Worm (Caenorhabditis elegans) whole organism, L1 larva: Measurements from ENCODE around the gene jkk-1.

Experiments
- C04F5.9 ChIP-seq: sonication (generic microtip); optimal IDR thresholded peaks from 2 replicates; lab custom pipeline; 2016; ENCODE audit warnings: missing genetic modification characterization, missing compliant biosample characterization
- C16A3.4 ChIP-seq: fragments of 150-350 bp; optimal IDR thresholded peaks from 2 replicates; lab custom pipeline; 2014; ENCODE audit warnings: missing biosample characterization, missing genetic modification characterization
- Y116A8C.19 ChIP-seq: sonication (generic microtip); optimal IDR thresholded peaks from 2 replicates; lab custom pipeline; 2016; ENCODE audit warnings: missing compliant biosample characterization, missing genetic modification characterization, borderline replicate concordance
- alr-1 ChIP-seq: fragments of 200-800 bp; sonication (Bioruptor generic); optimal IDR thresholded peaks from 2 replicates; lab custom pipeline; 2018; ENCODE audit warnings: borderline replicate concordance, mild to moderate bottlenecking, missing genetic modification characterization, missing compliant biosample characterization
- ceh-8 ChIP-seq: fragments of 200-800 bp; sonication (Bioruptor generic); optimal IDR thresholded peaks from 2 replicates; lab custom pipeline; 2018; ENCODE audit warnings: mild to moderate bottlenecking, missing genetic modification characterization, moderate library complexity, missing compliant biosample characterization
- ceh-88 ChIP-seq: fragments of 200-800 bp; sonication (Bioruptor generic); IDR thresholded peaks from 2 replicates; pipeline ENCODE4 v1.3.6; 2022; ENCODE audit warnings: missing genetic modification characterization, missing compliant biosample characterization
- ces-1 ChIP-seq: fragments of 150-350 bp; optimal IDR thresholded peaks from 2 replicates; lab custom pipeline; 2014; ENCODE audit warnings: missing biosample characterization, missing genetic modification reagents, missing genetic modification characterization
- dsc-1 ChIP-seq: sonication (generic microtip); optimal IDR thresholded peaks from 2 replicates; lab custom pipeline; 2016; ENCODE audit warnings: mild to moderate bottlenecking, missing genetic modification characterization, missing compliant biosample characterization
- efl-1 ChIP-seq, 4 experiments: fragments of 150-350 bp; optimal IDR thresholded peaks in 3 of 4; peaks in 1 of 4; 1 replicate in 1 of 4; 2 replicates in 3 of 4; lab custom pipeline; 2014; ENCODE audit warnings: missing biosample characterization in 2 of 4, missing genetic modification characterization in 2 of 4, missing genetic modification reagents in 2 of 4
- efl-3 ChIP-seq: fragments of 200-800 bp; sonication (Bioruptor generic); optimal IDR thresholded peaks from 2 replicates; lab custom pipeline; 2018; ENCODE audit warnings: mild to moderate bottlenecking, missing genetic modification characterization, missing compliant biosample characterization
- egl-13 ChIP-seq: sonication (generic microtip); optimal IDR thresholded peaks from 2 replicates; lab custom pipeline; 2016; ENCODE audit warnings: missing genotype, missing genetic modification reagents, missing genetic modification characterization, missing compliant biosample characterization
- elt-2 ChIP-seq: sonication (generic microtip); optimal IDR thresholded peaks from 2 replicates; lab custom pipeline; 2016; ENCODE audit warnings: missing genetic modification characterization, mild to moderate bottlenecking, inconsistent platforms, missing compliant biosample characterization, missing genetic modification reagents
- elt-3 ChIP-seq, 6 experiments: fragments of 150-350 bp in 1 of 6; sonication (generic microtip); optimal IDR thresholded peaks; 2 replicates each; lab custom pipeline; 2017 to 2018; ENCODE audit warnings: missing biosample characterization in 6 of 6, missing genetic modification characterization in 6 of 6, inconsistent platforms in 1 of 6
- fkh-10 ChIP-seq: sonication (generic microtip); optimal IDR thresholded peaks from 2 replicates; lab custom pipeline; 2017; ENCODE audit warnings: missing biosample characterization, missing genetic modification reagents, missing genetic modification characterization
- fkh-8 ChIP-seq: sonication (generic microtip); optimal IDR thresholded peaks from 2 replicates; lab custom pipeline; 2016; ENCODE audit warnings: mild to moderate bottlenecking, missing genetic modification characterization, missing compliant biosample characterization
- grh-1 ChIP-seq: fragments of 200-800 bp; sonication (Bioruptor generic); IDR thresholded peaks from 2 replicates; pipeline ENCODE4 v1.3.6; 2022; ENCODE audit warnings: missing genetic modification reagents, missing genetic modification characterization, missing compliant biosample characterization
- hlh-4 ChIP-seq: sonication (generic microtip); optimal IDR thresholded peaks from 2 replicates; lab custom pipeline; 2016; ENCODE audit warnings: mild to moderate bottlenecking, missing genetic modification characterization, missing compliant biosample characterization
- irx-1 ChIP-seq: sonication (generic microtip); optimal IDR thresholded peaks from 2 replicates; lab custom pipeline; 2016; ENCODE audit warnings: missing genetic modification characterization, missing compliant biosample characterization
- isw-1 ChIP-seq: fragments of 200-800 bp; sonication (Bioruptor generic); IDR thresholded peaks from 2 replicates; pipeline ENCODE4 v1.3.6; 2022; ENCODE audit warnings: missing genetic modification characterization, missing compliant biosample characterization
- jun-1 ChIP-seq: fragments of 150-350 bp; optimal IDR thresholded peaks from 2 replicates; lab custom pipeline; 2014; ENCODE audit warnings: missing biosample characterization, missing genetic modification reagents, missing genetic modification characterization
- lin-13 ChIP-seq: fragments of 150-350 bp; optimal IDR thresholded peaks from 2 replicates; lab custom pipeline; 2014; ENCODE audit warnings: missing biosample characterization, missing genetic modification reagents, missing genetic modification characterization
- lin-14 ChIP-seq: fragments of 200-800 bp; sonication (Bioruptor generic); optimal IDR thresholded peaks from 2 replicates; lab custom pipeline; 2018; ENCODE audit warnings: mild to moderate bottlenecking, missing genetic modification characterization, moderate library complexity, missing compliant biosample characterization
- lin-15B ChIP-seq: fragments of 150-350 bp; sonication (generic microtip); optimal IDR thresholded peaks from 3 replicates; lab custom pipeline; 2014; ENCODE audit warnings: missing biosample characterization, missing genetic modification characterization
- lin-35 ChIP-seq, 2 experiments: fragments of 150-350 bp; optimal IDR thresholded peaks; 2 replicates each; lab custom pipeline; 2014; ENCODE audit warnings: missing biosample characterization in 2 of 2, missing genetic modification characterization in 2 of 2, missing genetic modification reagents in 2 of 2
- lir-3 ChIP-seq: sonication (generic microtip); optimal IDR thresholded peaks from 2 replicates; lab custom pipeline; 2016; ENCODE audit warnings: mild to moderate bottlenecking, missing genetic modification characterization, moderate library complexity, missing compliant biosample characterization; ENCODE audit not compliant: poor library complexity
- lsy-2 ChIP-seq, 2 experiments: fragments of 150-350 bp; optimal IDR thresholded peaks; 2 replicates each; lab custom pipeline; 2014; ENCODE audit warnings: missing biosample characterization in 2 of 2, missing genetic modification characterization in 2 of 2
- mab-9 ChIP-seq: fragments of 200-800 bp; sonication (Bioruptor generic); IDR thresholded peaks from 2 replicates; pipeline ENCODE4 v1.3.6; 2022; ENCODE audit warnings: missing genetic modification reagents, missing genetic modification characterization, missing compliant biosample characterization
- mdl-1 ChIP-seq, 2 experiments: fragments of 150-350 bp; optimal IDR thresholded peaks; 2 replicates each; lab custom pipeline; 2014 to 2017; ENCODE audit warnings: missing biosample characterization in 2 of 2, missing genetic modification characterization in 2 of 2, inconsistent platforms in 1 of 2
- mep-1 ChIP-seq: fragments of 150-350 bp; optimal IDR thresholded peaks from 2 replicates; lab custom pipeline; 2014; ENCODE audit warnings: missing biosample characterization, missing genetic modification characterization
- nhr-11 ChIP-seq: fragments of 150-350 bp; optimal IDR thresholded peaks from 2 replicates; lab custom pipeline; 2014; ENCODE audit warnings: missing biosample characterization, missing genetic modification characterization
- nhr-19 ChIP-seq: fragments of 200-800 bp; sonication (Bioruptor generic); conservative IDR thresholded peaks from 2 replicates; pipeline ENCODE4 v1.3.6; 2022; ENCODE audit warnings: missing genetic modification characterization, missing compliant biosample characterization
- nhr-20 ChIP-seq: sonication (generic microtip); optimal IDR thresholded peaks from 2 replicates; lab custom pipeline; 2016; ENCODE audit warnings: mild to moderate bottlenecking, missing genetic modification characterization, missing compliant biosample characterization
- nhr-237 ChIP-seq: fragments of 150-350 bp; optimal IDR thresholded peaks from 2 replicates; lab custom pipeline; 2014; ENCODE audit warnings: missing biosample characterization, missing genetic modification characterization
- nhr-76 ChIP-seq: sonication (generic microtip); optimal IDR thresholded peaks from 2 replicates; lab custom pipeline; 2017; ENCODE audit warnings: missing biosample characterization, missing genetic modification characterization
- nhr-77 ChIP-seq: fragments of 150-350 bp; optimal IDR thresholded peaks from 2 replicates; lab custom pipeline; 2014; ENCODE audit warnings: missing biosample characterization, missing genetic modification characterization
- nhr-85 ChIP-seq: sonication (generic microtip); peaks from one replicate; lab custom pipeline; 2016; ENCODE audit warnings: missing genetic modification characterization, inconsistent platforms, missing compliant biosample characterization
- nhr-90 ChIP-seq: sonication (generic microtip); optimal IDR thresholded peaks from 2 replicates; lab custom pipeline; 2016; ENCODE audit warnings: mild to moderate bottlenecking, missing genetic modification characterization, missing compliant biosample characterization; ENCODE audit not compliant: poor library complexity
- pag-3 ChIP-seq: sonication (generic microtip); optimal IDR thresholded peaks from 2 replicates; lab custom pipeline; 2017; ENCODE audit warnings: missing genetic modification characterization, mild to moderate bottlenecking, missing compliant biosample characterization, antibody characterized with exemption, borderline replicate concordance; ENCODE audit not compliant: insufficient read depth
- pqm-1 ChIP-seq: sonication (generic microtip); optimal IDR thresholded peaks from 3 replicates; lab custom pipeline; 2017; ENCODE audit warnings: missing biosample characterization, missing genetic modification characterization
- snpc-4 ChIP-seq: fragments of 150-350 bp; optimal IDR thresholded peaks from 2 replicates; lab custom pipeline; 2014; ENCODE audit warnings: missing biosample characterization, missing genetic modification characterization
- snu-23 ChIP-seq: sonication (generic microtip); optimal IDR thresholded peaks from 2 replicates; lab custom pipeline; 2016; ENCODE audit warnings: missing genetic modification characterization, missing compliant biosample characterization
- sptf-1 ChIP-seq: fragments of 150-350 bp; optimal IDR thresholded peaks from 2 replicates; lab custom pipeline; 2014; ENCODE audit warnings: missing biosample characterization, missing genetic modification characterization
- sup-37 ChIP-seq: fragments of 200-800 bp; sonication (Bioruptor generic); optimal IDR thresholded peaks from 2 replicates; lab custom pipeline; 2018; ENCODE audit warnings: mild to moderate bottlenecking, missing genetic modification characterization, missing compliant biosample characterization
- swsn-7 ChIP-seq: sonication (generic microtip); optimal IDR thresholded peaks from 2 replicates; lab custom pipeline; 2016; ENCODE audit warnings: missing genetic modification characterization, missing compliant biosample characterization
- xbp-1 ChIP-seq: sonication (generic microtip); optimal IDR thresholded peaks from 2 replicates; lab custom pipeline; 2016; ENCODE audit warnings: missing genetic modification characterization, missing compliant biosample characterization
- zip-4 ChIP-seq: fragments of 200-800 bp; sonication (Bioruptor generic); optimal IDR thresholded peaks from 2 replicates; lab custom pipeline; 2018; ENCODE audit warnings: mild to moderate bottlenecking, missing genetic modification characterization, moderate library complexity, missing compliant biosample characterization
- ztf-4 ChIP-seq: fragments of 150-350 bp; optimal IDR thresholded peaks from 2 replicates; lab custom pipeline; 2014; ENCODE audit warnings: missing biosample characterization, missing genetic modification characterization

Gene jkk-1

ce11 chrX:5400524-5400923 is 32.3 kb downstream of the jkk-1 start, which contains the start of gene scav-1:
Gene scav-1 (minus strand): TSS chrX:5400584.
- TF ChIP-seq elt-2 (tag; lab: Kevin White, UChicago) (peak; percentile 34), efl-1 (optimal IDR thresholded peaks at IDR 0.05; lab: Kevin White, UChicago) (no peak), efl-1 (GFP tag; optimal IDR thresholded peaks at IDR 0.05 in 1 of 2; lab: Kevin White, UChicago) (no peak), pag-3 (tag; lab: Kevin White, UChicago) (no peak), nhr-76 (tag; lab: Kevin White, UChicago) (no peak)

DNA sequence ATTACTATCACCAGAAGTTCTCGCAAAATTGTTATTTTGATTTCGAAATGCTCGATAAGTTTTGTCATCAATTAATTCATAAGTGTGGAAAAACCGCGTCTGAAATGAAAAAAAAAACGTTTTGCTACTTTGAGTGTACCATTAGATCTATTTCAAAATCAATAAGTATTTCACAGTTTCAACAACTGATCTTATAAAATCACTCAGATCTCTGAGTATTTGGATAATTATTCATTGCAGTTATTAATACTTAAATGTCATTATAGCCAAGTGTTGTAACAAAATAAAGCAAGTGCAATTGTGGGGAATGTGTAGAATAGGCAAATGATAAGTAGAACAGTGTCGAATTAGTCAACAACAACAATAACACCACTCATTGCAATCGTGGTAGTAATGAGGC is 38.1 kb downstream of the jkk-1 start, which contains the start of gene C03F11.4:
C03F11.4 (minus strand) TSS at position 101 of the 400 bp plus-strand sequence.
- TF ChIP-seq ceh-88 (GFP tag; lab: Robert Waterston, UW) (no peak), elt-2 (tag; lab: Kevin White, UChicago) (no peak)

DNA sequence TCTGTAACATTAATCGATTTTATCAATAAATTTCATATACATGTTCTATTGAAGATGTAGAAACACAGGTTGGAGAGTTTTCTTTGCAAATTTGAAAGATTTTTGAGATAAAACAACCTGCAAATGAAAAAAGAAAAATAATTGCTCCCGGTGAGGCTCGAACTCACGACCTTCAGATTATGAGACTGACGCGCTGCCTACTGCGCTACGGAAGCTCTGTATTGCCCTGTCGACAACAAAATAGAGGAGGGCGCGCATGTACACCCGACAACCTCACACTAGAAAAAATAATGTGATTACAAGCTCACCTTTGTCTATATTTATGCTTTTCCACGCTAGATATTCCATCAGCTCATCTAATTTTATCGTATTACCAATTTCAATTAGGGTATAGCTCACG is 39.0 kb downstream of the jkk-1 start:
- TF ChIP-seq lsy-2 (tag; optimal IDR thresholded peaks at IDR 0.05; lab: Kevin White, UChicago): no peak
- no peak for TF ChIP-seq fkh-8 (tag; lab: Kevin White, UChicago)
- no peak for TF ChIP-seq ces-1 (GFP tag; lab: Kevin White, UChicago)
- no peak for TF ChIP-seq sup-37 (GFP tag; lab: Kevin White, UChicago)
- TF ChIP-seq fkh-10 (GFP tag; lab: Kevin White, UChicago): no peak
- TF ChIP-seq nhr-77 (tag; lab: Kevin White, UChicago): no peak
- no peak for TF ChIP-seq lin-14 (GFP tag; lab: Kevin White, UChicago)
- no peak for TF ChIP-seq egl-13 (tag; lab: Kevin White, UChicago)
- TF ChIP-seq lin-13 (GFP tag; lab: Kevin White, UChicago): no peak
- no peak for TF ChIP-seq alr-1
- no peak for TF ChIP-seq mdl-1 (tag; optimal IDR thresholded peaks at IDR 0.05; lab: Kevin White, UChicago)
- no peak for TF ChIP-seq irx-1 (tag; lab: Kevin White, UChicago)
- TF ChIP-seq swsn-7: peak; percentile 10
- TF ChIP-seq C16A3.4 (tag; lab: Kevin White, UChicago): peak; percentile 13
- TF ChIP-seq xbp-1 (tag; lab: Kevin White, UChicago): no peak
- no peak for TF ChIP-seq lin-15B (tag; lab: Kevin White, UChicago)
- TF ChIP-seq nhr-85 (tag; lab: Kevin White, UChicago): peak; percentile 70
- TF ChIP-seq nhr-237: no peak
- TF ChIP-seq pqm-1 (tag; lab: Kevin White, UChicago): no peak
- no peak for TF ChIP-seq grh-1 (GFP tag; lab: Robert Waterston, UW)
- TF ChIP-seq ceh-8 (GFP tag; lab: Kevin White, UChicago): no peak
- no peak for TF ChIP-seq mab-9 (GFP tag; lab: Robert Waterston, UW)
- TF ChIP-seq ztf-4 (tag; lab: Kevin White, UChicago): no peak
- TF ChIP-seq efl-3 (GFP tag; lab: Kevin White, UChicago): no peak
- TF ChIP-seq snu-23 (GFP tag; lab: Kevin White, UChicago): peak; percentile 35
- no peak for TF ChIP-seq nhr-11
- no peak for TF ChIP-seq zip-4 (GFP tag; lab: Kevin White, UChicago)
- TF ChIP-seq mep-1 (tag; lab: Kevin White, UChicago): no peak
- no peak for TF ChIP-seq elt-2 (tag; lab: Kevin White, UChicago)
- no peak for TF ChIP-seq nhr-90 (tag; lab: Kevin White, UChicago)
- no peak for TF ChIP-seq isw-1 (GFP tag; lab: Robert Waterston, UW)
- no peak for TF ChIP-seq hlh-4 (tag; lab: Kevin White, UChicago)
- TF ChIP-seq jun-1 (tag; lab: Kevin White, UChicago): no peak
- peak; percentile 39 for TF ChIP-seq dsc-1 (tag; lab: Kevin White, UChicago)
- TF ChIP-seq Y116A8C.19 (tag; lab: Kevin White, UChicago): no peak
- TF ChIP-seq sptf-1: no peak
- TF ChIP-seq lin-35 (GFP tag; optimal IDR thresholded peaks at IDR 0.05; lab: Kevin White, UChicago): peak in 1 of 2 experiments; percentile 45
- peak; percentile 16 for TF ChIP-seq nhr-20 (tag; lab: Kevin White, UChicago)
- no peak for TF ChIP-seq C04F5.9 (tag; lab: Kevin White, UChicago)
- TF ChIP-seq nhr-19: peak; percentile 25; the same call in 1 of the 2 replicates
- no peak for TF ChIP-seq snpc-4 (tag; lab: Kevin White, UChicago)
- no peak for TF ChIP-seq elt-3 (tag; optimal IDR thresholded peaks at IDR 0.05; lab: Kevin White, UChicago)
- 0 out of 2 replicates have a peak, but pooled peaks have one; percentile 16 for TF ChIP-seq ceh-88 (GFP tag; lab: Robert Waterston, UW)
- TF ChIP-seq lir-3 (tag; lab: Kevin White, UChicago): no peak
